Worm (Caenorhabditis elegans): Measurements from ENCODE around the gene Y62H9A.9.

DNA sequence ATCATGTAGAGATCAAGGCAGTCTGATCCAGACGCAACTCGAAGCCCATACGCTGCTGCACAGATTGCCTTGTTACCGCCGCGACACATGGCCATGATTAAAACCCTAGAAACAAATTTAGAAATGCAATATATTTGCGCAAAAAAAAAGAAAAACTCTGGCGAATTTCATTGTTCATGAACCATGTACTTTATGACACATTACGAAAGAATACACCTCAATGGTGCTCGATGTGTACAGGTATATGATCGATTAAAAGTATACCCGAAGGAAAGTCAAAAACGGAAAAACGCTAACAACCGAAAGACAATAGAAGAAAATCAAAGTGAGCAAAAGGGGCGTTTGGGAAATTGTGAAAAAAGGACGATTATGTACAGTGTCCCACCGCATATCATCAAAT, 5.6 kb downstream of the Y62H9A.9 start, which contains the start of gene Y62H9A.8:
- no peak for TF ChIP-seq K09A11.1 (tag; optimal IDR thresholded peaks at IDR 0.05; ENCODE audit: insufficient read depth)
- TF ChIP-seq lim-6 (tag; optimal IDR thresholded peaks at IDR 0.05) = no peak
- TF ChIP-seq dve-1 (tag; optimal IDR thresholded peaks at IDR 0.05) = no peak
- TF ChIP-seq pat-9 (tag; optimal IDR thresholded peaks at IDR 0.05) = no peak
- no peak for TF ChIP-seq ceh-6 (GFP tag; optimal IDR thresholded peaks at IDR 0.05)
- no peak for TF ChIP-seq pha-2 (tag; optimal IDR thresholded peaks at IDR 0.05)
- no peak for TF ChIP-seq ceh-48 (tag; optimal IDR thresholded peaks at IDR 0.05)
